Fruit fly (Drosophila melanogaster) whole organism, pupa: ENCODE results near the gene csw.

Experiments used
- CG12605 ChIP-seq: fragments of 200-800 bp; sonication (Bioruptor generic); IDR thresholded peaks from 2 replicates; pipeline ENCODE4 v1.3.6; 2022; ENCODE audit warnings: missing biosample characterization, missing genetic modification characterization
- CG32121 ChIP-seq: fragments of 200-800 bp; sonication (Bioruptor generic); IDR thresholded peaks from 2 replicates; pipeline ENCODE4 v1.3.6; 2022; ENCODE audit warnings: missing biosample characterization, missing genetic modification characterization
- CG34367 ChIP-seq: fragments of 200-800 bp; sonication (Bioruptor generic); optimal IDR thresholded peaks from 2 replicates; lab custom pipeline; 2018; ENCODE audit warnings: missing biosample characterization, mild to moderate bottlenecking, missing genetic modification characterization
- CG8159 ChIP-seq: fragments of 200-800 bp; sonication (Bioruptor generic); optimal IDR thresholded peaks from 3 replicates; lab custom pipeline; 2018; ENCODE audit warnings: missing biosample characterization, mild to moderate bottlenecking, missing genetic modification characterization, moderate library complexity
- CG9948 ChIP-seq: fragments of 200-800 bp; sonication (Bioruptor generic); optimal IDR thresholded peaks from 2 replicates; lab custom pipeline; 2018; ENCODE audit warnings: missing biosample characterization, mild to moderate bottlenecking, missing genetic modification characterization, moderate library complexity
- D1 ChIP-seq: fragments of 200-800 bp; sonication (Bioruptor generic); optimal IDR thresholded peaks from 2 replicates; lab custom pipeline; 2018; ENCODE audit warnings: missing biosample characterization, mild to moderate bottlenecking, missing genetic modification characterization, moderate library complexity
- EcR ChIP-seq: fragments of 200-800 bp; sonication (Bioruptor generic); optimal IDR thresholded peaks from 3 replicates; lab custom pipeline; 2019; ENCODE audit warnings: missing biosample characterization, missing genetic modification characterization, mild to moderate bottlenecking, moderate library complexity, missing genetic modification reagents
- Pif1A ChIP-seq: fragments of 200-800 bp; sonication (Bioruptor generic); optimal IDR thresholded peaks from 3 replicates; lab custom pipeline; 2016; ENCODE audit warnings: missing biosample characterization, missing genetic modification characterization
- Pif1B ChIP-seq: fragments of 200-800 bp; sonication (Bioruptor generic); optimal IDR thresholded peaks from 3 replicates; lab custom pipeline; 2016; ENCODE audit warnings: missing biosample characterization, missing genetic modification characterization
- rn ChIP-seq: fragments of 200-800 bp; sonication (Bioruptor generic); IDR thresholded peaks from 2 replicates; pipeline ENCODE4 v1.3.6; 2022; ENCODE audit warnings: missing biosample characterization, missing genetic modification characterization

dm6 chrX:2141854-2142216 lies 47.8 kb downstream of the csw start:
- TF ChIP-seq CG8159 (tag; lab: Kevin White, UChicago) (peak; percentile 16), EcR (GFP tag; lab: Kevin White, UChicago) (no peak), Pif1B (peak; percentile 58), Pif1A (peak; percentile 54), D1 (tag; lab: Kevin White, UChicago) (no peak), rn (GFP tag; lab: Robert Waterston, UW) (no peak), CG12605 (peak; percentile 46; the same call in 1 of the 2 replicates), CG32121 (GFP tag; lab: Robert Waterston, UW) (peak; percentile 51), CG34367 (tag; lab: Kevin White, UChicago) (no peak), CG9948 (tag; lab: Kevin White, UChicago) (no peak)
